Worm (Caenorhabditis elegans) whole organism, mixed stage, embryonic: ENCODE data around the gene T14G8.4.

ENCODE experiments used
- sptf-1 ChIP-seq: sonication (generic microtip); optimal IDR thresholded peaks from 2 replicates; lab custom pipeline; 2017; ENCODE audit warnings: mild to moderate bottlenecking, missing genetic modification characterization, moderate library complexity, missing compliant biosample characterization
- unc-62 ChIP-seq: fragments of 150-350 bp; optimal IDR thresholded peaks from 2 replicates; lab custom pipeline; 2014; ENCODE audit warnings: missing biosample characterization, missing genetic modification reagents, missing genetic modification characterization

ce11 chrX:12874798-12875342 lies 11.2 kb upstream of the T14G8.4 start:
- no peak for TF ChIP-seq sptf-1 (tag; lab: Kevin White, UChicago)
- TF ChIP-seq unc-62 = no peak
